Worm (Caenorhabditis elegans) whole organism, L2 larva: ENCODE measurements around the gene lbp-8.

Source experiments
- F13H6.1 ChIP-seq: sonication (generic microtip); optimal IDR thresholded peaks from 2 replicates; lab custom pipeline; 2016; ENCODE audit warnings: missing genetic modification characterization, missing compliant biosample characterization
- R02D3.7 ChIP-seq: fragments of 150-350 bp; optimal IDR thresholded peaks from 2 replicates; lab custom pipeline; 2014; ENCODE audit warnings: missing biosample characterization, missing genetic modification characterization
- Y55F3AM.14 ChIP-seq: fragments of 200-800 bp; sonication (Bioruptor generic); optimal IDR thresholded peaks from 2 replicates; lab custom pipeline; 2018; ENCODE audit warnings: mild to moderate bottlenecking, missing genetic modification characterization, missing compliant biosample characterization
- alr-1 ChIP-seq: fragments of 150-350 bp; optimal IDR thresholded peaks from 2 replicates; lab custom pipeline; 2014; ENCODE audit warnings: missing biosample characterization, missing genetic modification characterization
- aly-2 ChIP-seq: fragments of 150-350 bp; optimal IDR thresholded peaks from 2 replicates; lab custom pipeline; 2014; ENCODE audit warnings: missing biosample characterization, missing genetic modification characterization
- blmp-1 ChIP-seq: sonication (generic microtip); optimal IDR thresholded peaks from 2 replicates; lab custom pipeline; 2017; ENCODE audit warnings: missing genetic modification characterization, mild to moderate bottlenecking, missing compliant biosample characterization, antibody characterized with exemption, moderate library complexity; ENCODE audit not compliant: insufficient read depth
- ceh-16 ChIP-seq: fragments of 150-350 bp; optimal IDR thresholded peaks from 2 replicates; lab custom pipeline; 2014; ENCODE audit warnings: missing biosample characterization, missing genetic modification characterization
- crh-2 ChIP-seq: sonication (generic microtip); optimal IDR thresholded peaks from 2 replicates; lab custom pipeline; 2017; ENCODE audit warnings: missing biosample characterization, missing genetic modification characterization
- egl-27 ChIP-seq: sonication (generic microtip); optimal IDR thresholded peaks from 3 replicates; lab custom pipeline; 2017; ENCODE audit warnings: missing biosample characterization, missing genetic modification reagents, missing genetic modification characterization
- elt-1 ChIP-seq: fragments of 150-350 bp; optimal IDR thresholded peaks from 2 replicates; lab custom pipeline; 2014; ENCODE audit warnings: missing biosample characterization, missing genetic modification characterization
- elt-3 ChIP-seq: sonication (generic microtip); optimal IDR thresholded peaks from 2 replicates; lab custom pipeline; 2017; ENCODE audit warnings: missing biosample characterization, missing genetic modification characterization
- lin-13 ChIP-seq: fragments of 150-350 bp; optimal IDR thresholded peaks from 2 replicates; lab custom pipeline; 2014; ENCODE audit warnings: missing biosample characterization, missing genetic modification reagents, missing genetic modification characterization
- lsy-2 ChIP-seq, 2 experiments: fragments of 150-350 bp in 1 of 2; sonication (generic microtip) in 1 of 2; optimal IDR thresholded peaks; 2 replicates each; lab custom pipeline; 2014 to 2017; ENCODE audit warnings: missing biosample characterization in 2 of 2, missing genetic modification characterization in 2 of 2
- mab-5 ChIP-seq: fragments of 150-350 bp; optimal IDR thresholded peaks from 2 replicates; lab custom pipeline; 2014; ENCODE audit warnings: missing biosample characterization, missing genetic modification characterization
- mbf-1 ChIP-seq: sonication (generic microtip); optimal IDR thresholded peaks from 2 replicates; lab custom pipeline; 2017; ENCODE audit warnings: missing biosample characterization, missing genetic modification characterization
- nhr-10 ChIP-seq: sonication (generic microtip); optimal IDR thresholded peaks from 2 replicates; lab custom pipeline; 2017; ENCODE audit warnings: missing biosample characterization, missing genetic modification characterization
- nhr-12 ChIP-seq: fragments of 150-350 bp; optimal IDR thresholded peaks from 2 replicates; lab custom pipeline; 2014; ENCODE audit warnings: missing biosample characterization, missing genetic modification characterization
- nhr-129 ChIP-seq: fragments of 150-350 bp; optimal IDR thresholded peaks from 2 replicates; lab custom pipeline; 2014; ENCODE audit warnings: missing biosample characterization, missing genetic modification characterization
- nhr-23 ChIP-seq: fragments of 150-350 bp; optimal IDR thresholded peaks from 2 replicates; lab custom pipeline; 2014; ENCODE audit warnings: missing biosample characterization, missing genetic modification reagents, missing genetic modification characterization
- nhr-25 ChIP-seq: fragments of 150-350 bp; sonication (generic microtip); optimal IDR thresholded peaks from 3 replicates; lab custom pipeline; 2014; ENCODE audit warnings: missing biosample characterization, missing genetic modification characterization
- nhr-6 ChIP-seq: fragments of 150-350 bp; optimal IDR thresholded peaks from 2 replicates; lab custom pipeline; 2014; ENCODE audit warnings: missing biosample characterization, missing genetic modification characterization
- nhr-77 ChIP-seq: fragments of 150-350 bp; optimal IDR thresholded peaks from 2 replicates; lab custom pipeline; 2014; ENCODE audit warnings: missing biosample characterization, missing genetic modification characterization
- sem-4 ChIP-seq: fragments of 150-350 bp; optimal IDR thresholded peaks from 2 replicates; lab custom pipeline; 2014; ENCODE audit warnings: missing biosample characterization, missing genetic modification reagents, missing genetic modification characterization
- skn-1 ChIP-seq: sonication (generic microtip); optimal IDR thresholded peaks from 2 replicates; lab custom pipeline; 2017; ENCODE audit warnings: missing biosample characterization, missing genetic modification characterization
- sma-3 ChIP-seq: sonication (generic microtip); optimal IDR thresholded peaks from 2 replicates; lab custom pipeline; 2016; ENCODE audit warnings: missing genetic modification reagents, missing genetic modification characterization, missing compliant biosample characterization
- snpc-4 ChIP-seq: fragments of 150-350 bp; optimal IDR thresholded peaks from 2 replicates; lab custom pipeline; 2014; ENCODE audit warnings: missing biosample characterization, missing genetic modification characterization
- unc-39 ChIP-seq: fragments of 150-350 bp; optimal IDR thresholded peaks from 2 replicates; lab custom pipeline; 2014; ENCODE audit warnings: missing biosample characterization, missing genetic modification characterization
- unc-55 ChIP-seq: fragments of 150-350 bp; sonication (generic microtip); optimal IDR thresholded peaks from 3 replicates; lab custom pipeline; 2014; ENCODE audit warnings: missing biosample characterization, missing genetic modification reagents, missing genetic modification characterization
- zag-1 ChIP-seq: fragments of 150-350 bp; optimal IDR thresholded peaks from 2 replicates; lab custom pipeline; 2014; ENCODE audit warnings: missing biosample characterization, missing genetic modification characterization
- ztf-11 ChIP-seq: sonication (generic microtip); optimal IDR thresholded peaks from 2 replicates; lab custom pipeline; 2017; ENCODE audit warnings: missing biosample characterization, missing genetic modification characterization
- ztf-4 ChIP-seq: fragments of 150-350 bp; optimal IDR thresholded peaks from 2 replicates; lab custom pipeline; 2014; ENCODE audit warnings: missing biosample characterization, missing genetic modification characterization

Gene lbp-8

ce11 chrV:13923851-13924250 lies 33.3 kb downstream of the lbp-8 start, which contains the start of gene srxa-11:
TSS of gene srxa-11 (plus strand) at chrV:13924151.
- TF ChIP-seq aly-2 (tag; lab: Kevin White, UChicago), result no peak
- TF ChIP-seq egl-27 (tag; lab: Kevin White, UChicago), result no peak
- no peak for TF ChIP-seq unc-55

DNA sequence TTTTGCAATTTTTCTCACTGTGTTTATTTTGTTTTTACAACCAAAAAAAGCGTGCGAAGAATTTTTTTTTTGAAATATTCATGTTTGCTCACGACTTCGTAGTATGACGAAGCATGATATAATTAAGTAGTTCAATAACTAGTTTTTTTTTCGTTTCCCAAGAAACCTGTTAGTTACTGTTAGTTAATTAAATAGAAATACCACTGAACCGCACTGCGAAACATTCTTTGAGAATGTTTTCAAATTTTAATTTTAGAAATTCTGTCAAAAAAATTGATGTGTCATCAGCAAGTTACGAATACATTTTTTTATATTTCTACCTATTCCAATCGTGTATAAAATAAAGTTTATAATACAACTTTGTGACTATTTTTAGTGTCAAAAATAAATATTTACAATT lies 35.8 kb downstream of the lbp-8 start, which contains the start of gene srxa-12:
Gene srxa-12 (plus strand): TSS at position 301 of the 400 bp plus-strand sequence.
- TF ChIP-seq sma-3 (GFP tag; lab: Kevin White, UChicago) (no peak), unc-55 (no peak), nhr-12 (tag; lab: Kevin White, UChicago) (no peak), R02D3.7 (tag; lab: Kevin White, UChicago) (no peak), unc-39 (tag; lab: Kevin White, UChicago) (no peak), ztf-4 (tag; lab: Kevin White, UChicago) (no peak), elt-3 (tag; lab: Kevin White, UChicago) (no peak), nhr-10 (tag; lab: Kevin White, UChicago) (no peak), Y55F3AM.14 (GFP tag; lab: Kevin White, UChicago) (no peak), sem-4 (tag; lab: Kevin White, UChicago) (no peak), zag-1 (tag; lab: Kevin White, UChicago) (no peak), nhr-6 (tag; lab: Kevin White, UChicago) (no peak), mab-5 (tag; lab: Kevin White, UChicago) (no peak)

DNA sequence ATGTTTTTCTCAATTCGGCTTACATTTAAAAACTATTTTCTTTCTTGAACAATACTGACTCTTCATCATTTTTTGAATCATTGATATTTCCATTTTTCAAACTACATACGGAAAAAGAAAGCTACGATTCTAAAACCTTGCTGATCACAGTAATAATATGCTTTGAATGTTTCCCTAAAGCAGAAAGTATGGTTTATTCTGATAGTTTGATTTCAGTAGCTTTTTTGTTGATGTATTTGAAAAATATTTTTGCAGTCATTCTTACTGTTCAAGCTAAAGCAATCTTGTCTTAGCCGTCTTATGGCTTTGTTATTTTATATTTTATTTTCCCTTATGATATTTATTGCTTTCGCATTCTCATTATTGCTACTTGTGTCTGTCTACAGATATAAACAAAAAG lies 38.9 kb downstream of the lbp-8 start, which contains the start of gene srxa-13:
Gene srxa-13 (plus strand): TSS at position 301 of the 400 bp plus-strand sequence.
- no peak for TF ChIP-seq alr-1 (tag; lab: Kevin White, UChicago)
- no peak for TF ChIP-seq elt-1 (tag; lab: Kevin White, UChicago)
- no peak for TF ChIP-seq skn-1 (tag; lab: Kevin White, UChicago)
- no peak for TF ChIP-seq lin-13 (GFP tag; lab: Kevin White, UChicago)
- TF ChIP-seq nhr-23 (tag; lab: Kevin White, UChicago), result no peak
- no peak for TF ChIP-seq zag-1 (tag; lab: Kevin White, UChicago)
- no peak for TF ChIP-seq nhr-25 (tag; lab: Kevin White, UChicago)
- no peak for TF ChIP-seq Y55F3AM.14 (GFP tag; lab: Kevin White, UChicago)
- no peak for TF ChIP-seq nhr-6 (tag; lab: Kevin White, UChicago)
- no peak for TF ChIP-seq unc-39 (tag; lab: Kevin White, UChicago)
- TF ChIP-seq nhr-129, result no peak
- no peak for TF ChIP-seq lsy-2 (tag; optimal IDR thresholded peaks at IDR 0.05; lab: Kevin White, UChicago)
- no peak for TF ChIP-seq snpc-4 (tag; lab: Kevin White, UChicago)
- TF ChIP-seq aly-2 (tag; lab: Kevin White, UChicago), result no peak
- no peak for TF ChIP-seq nhr-77 (tag; lab: Kevin White, UChicago)
- TF ChIP-seq mbf-1 (tag; lab: Kevin White, UChicago), result no peak
- TF ChIP-seq ztf-11 (tag; lab: Kevin White, UChicago), result no peak
- no peak for TF ChIP-seq crh-2
- TF ChIP-seq elt-3 (tag; lab: Kevin White, UChicago), result no peak

DNA sequence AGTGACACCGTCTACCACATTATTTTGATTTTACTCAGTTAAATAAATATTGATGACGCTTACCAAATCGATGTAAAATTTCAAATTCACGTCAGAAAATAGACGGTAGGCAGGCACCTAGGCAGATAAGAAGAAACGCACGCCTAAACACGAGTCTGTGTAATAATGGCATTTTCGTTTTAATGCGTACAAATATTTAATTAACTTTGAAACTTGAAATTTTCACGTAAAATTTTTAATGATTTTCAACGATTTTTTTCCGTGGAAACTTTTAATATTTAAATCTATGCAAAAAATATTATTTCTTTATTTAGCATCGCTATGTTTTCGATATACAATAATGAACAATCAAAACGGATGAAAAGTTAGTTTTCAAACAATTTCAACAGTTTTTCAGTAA lies 40.7 kb downstream of the lbp-8 start, which contains the start of gene C06B3.16:
Gene C06B3.16 (plus strand): TSS at position 301 of the 400 bp plus-strand sequence.
- TF ChIP-seq nhr-10 (tag; lab: Kevin White, UChicago) (no peak), nhr-77 (tag; lab: Kevin White, UChicago) (no peak), zag-1 (tag; lab: Kevin White, UChicago) (no peak)

DNA sequence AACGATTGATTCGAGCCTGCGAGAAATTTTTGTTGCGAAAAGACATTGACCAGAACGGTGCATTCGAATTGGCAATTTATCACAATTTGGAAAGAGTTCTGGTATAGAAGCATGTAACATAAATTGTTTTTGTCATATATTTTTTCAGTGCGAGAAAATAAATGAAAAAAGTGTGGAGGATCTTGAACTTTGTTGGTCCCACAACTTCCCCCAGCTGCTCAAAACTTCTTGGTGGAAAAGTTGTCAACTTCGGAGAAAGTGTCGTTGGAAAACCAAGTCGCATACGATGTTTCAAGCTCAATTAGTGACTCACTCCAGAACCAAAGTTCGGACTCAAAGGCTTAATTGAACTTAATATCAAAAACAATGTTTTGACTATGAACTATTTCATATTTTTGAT lies 41.4 kb downstream of the lbp-8 start:
- no peak for TF ChIP-seq blmp-1 (tag; lab: Kevin White, UChicago)
- TF ChIP-seq sma-3 (GFP tag; lab: Kevin White, UChicago), result no peak
- TF ChIP-seq Y55F3AM.14 (GFP tag; lab: Kevin White, UChicago), result no peak
- TF ChIP-seq nhr-25 (tag; lab: Kevin White, UChicago), result no peak

DNA sequence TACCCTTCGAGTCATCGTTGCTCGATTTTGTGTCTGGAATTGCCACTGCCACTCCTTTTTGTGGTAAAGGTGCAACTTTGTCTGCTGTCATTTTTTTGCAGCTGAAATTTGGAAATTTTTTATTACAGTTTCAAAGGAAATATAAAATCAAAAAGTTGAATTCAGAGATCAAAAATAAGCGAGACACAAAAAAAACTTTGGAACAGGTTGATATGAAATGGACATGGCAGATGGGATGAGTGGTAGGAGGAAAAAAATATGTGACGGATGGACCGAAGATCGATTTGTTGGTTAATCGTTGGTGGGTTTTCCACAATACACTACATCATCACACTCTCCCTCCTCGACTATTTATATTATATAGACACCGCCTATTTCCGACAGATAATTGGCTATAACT lies 44.0 kb downstream of the lbp-8 start, which contains the start of gene R10D12.1:
Gene R10D12.1 (minus strand): TSS at position 101 of the 400 bp plus-strand sequence.
- TF ChIP-seq F13H6.1, result no peak
- no peak for TF ChIP-seq egl-27 (tag; lab: Kevin White, UChicago)
- TF ChIP-seq elt-1 (tag; lab: Kevin White, UChicago), result no peak
- no peak for TF ChIP-seq alr-1 (tag; lab: Kevin White, UChicago)
- no peak for TF ChIP-seq zag-1 (tag; lab: Kevin White, UChicago)
- no peak for TF ChIP-seq ztf-11 (tag; lab: Kevin White, UChicago)
- no peak for TF ChIP-seq nhr-12 (tag; lab: Kevin White, UChicago)
- no peak for TF ChIP-seq nhr-23 (tag; lab: Kevin White, UChicago)
- TF ChIP-seq Y55F3AM.14 (GFP tag; lab: Kevin White, UChicago), result no peak
- TF ChIP-seq ceh-16 (tag; lab: Kevin White, UChicago), result no peak
- no peak for TF ChIP-seq nhr-10 (tag; lab: Kevin White, UChicago)
- no peak for TF ChIP-seq mbf-1 (tag; lab: Kevin White, UChicago)
- no peak for TF ChIP-seq elt-3 (tag; lab: Kevin White, UChicago)
